Worm (Caenorhabditis elegans): ENCODE data around the gene T01G1.4.

ce11 chrIV:11329269-11329668 lies 32.0 kb downstream of the T01G1.4 start, which contains the start of gene leo-1:
- TF ChIP-seq zag-1 (tag; optimal IDR thresholded peaks at IDR 0.05), result no peak
- TF ChIP-seq elt-3 (tag; optimal IDR thresholded peaks at IDR 0.05), result no peak
- TF ChIP-seq snpc-4 (tag; optimal IDR thresholded peaks at IDR 0.05), result no peak
- TF ChIP-seq ceh-82 (tag; optimal IDR thresholded peaks at IDR 0.05), result no peak
- TF ChIP-seq aly-2 (tag; optimal IDR thresholded peaks at IDR 0.05), result no peak
- TF ChIP-seq skn-1 (tag; optimal IDR thresholded peaks at IDR 0.05), result no peak

Measured in whole organism, L2 larva.